Worm (Caenorhabditis elegans) whole organism, late embryonic: ENCODE measurements around the gene F42A9.17.

ENCODE experiments used
- C08G9.2 ChIP-seq: sonication (generic microtip); optimal IDR thresholded peaks from 2 replicates; lab custom pipeline; 2016; ENCODE audit warnings: mild to moderate bottlenecking, missing genetic modification characterization, moderate library complexity, missing compliant biosample characterization
- C38D4.7 ChIP-seq: fragments of 200-800 bp; sonication (Bioruptor generic); optimal IDR thresholded peaks from 2 replicates; lab custom pipeline; 2018; ENCODE audit warnings: mild to moderate bottlenecking, missing genetic modification characterization, moderate library complexity, missing compliant biosample characterization
- K09A11.1 ChIP-seq: sonication (generic microtip); optimal IDR thresholded peaks from 2 replicates; lab custom pipeline; 2017; ENCODE audit warnings: antibody characterized with exemption, mild to moderate bottlenecking, missing genetic modification characterization, missing compliant biosample characterization; ENCODE audit not compliant: insufficient read depth
- T23F11.4 ChIP-seq: fragments of 200-800 bp; sonication (Bioruptor generic); optimal IDR thresholded peaks from 2 replicates; lab custom pipeline; 2018; ENCODE audit warnings: mild to moderate bottlenecking, missing genetic modification characterization, missing compliant biosample characterization
- Y22D7AL.16 ChIP-seq: sonication (generic microtip); optimal IDR thresholded peaks from 2 replicates; lab custom pipeline; 2016; ENCODE audit warnings: missing genetic modification characterization, missing compliant biosample characterization
- ahr-1 ChIP-seq: sonication (generic microtip); optimal IDR thresholded peaks from 2 replicates; lab custom pipeline; 2016; ENCODE audit warnings: missing genetic modification characterization, missing compliant biosample characterization
- ama-1 ChIP-seq: fragments of 150-350 bp; optimal IDR thresholded peaks from 2 replicates; lab custom pipeline; 2014
- ceh-19 ChIP-seq: fragments of 200-800 bp; sonication (Bioruptor generic); optimal IDR thresholded peaks from 2 replicates; lab custom pipeline; 2018; ENCODE audit warnings: mild to moderate bottlenecking, missing genetic modification characterization, missing compliant biosample characterization
- ceh-2 ChIP-seq: sonication (generic microtip); optimal IDR thresholded peaks from 2 replicates; lab custom pipeline; 2016; ENCODE audit warnings: missing genotype, missing genetic modification characterization, missing compliant biosample characterization
- ceh-22 ChIP-seq: sonication (generic microtip); optimal IDR thresholded peaks from 2 replicates; lab custom pipeline; 2017; ENCODE audit warnings: missing biosample characterization, missing genetic modification characterization
- ceh-30 ChIP-seq: fragments of 150-350 bp; optimal IDR thresholded peaks from 2 replicates; lab custom pipeline; 2014; ENCODE audit warnings: missing biosample characterization, missing genetic modification characterization
- dmd-4 ChIP-seq: sonication (generic microtip); optimal IDR thresholded peaks from 2 replicates; lab custom pipeline; 2016; ENCODE audit warnings: borderline replicate concordance, missing genetic modification characterization, missing compliant biosample characterization
- elt-2 ChIP-seq: sonication (generic microtip); optimal IDR thresholded peaks from 2 replicates; lab custom pipeline; 2016; ENCODE audit warnings: missing genetic modification reagents, missing genetic modification characterization, missing compliant biosample characterization
- fax-1 ChIP-seq: sonication (generic microtip); optimal IDR thresholded peaks from 2 replicates; lab custom pipeline; 2016; ENCODE audit warnings: missing genotype, missing genetic modification characterization, missing compliant biosample characterization
- gmeb-2 ChIP-seq: sonication (generic microtip); optimal IDR thresholded peaks from 2 replicates; lab custom pipeline; 2016; ENCODE audit warnings: missing genetic modification characterization, inconsistent platforms, missing compliant biosample characterization
- hlh-15 ChIP-seq: sonication (generic microtip); optimal IDR thresholded peaks from 2 replicates; lab custom pipeline; 2016; ENCODE audit warnings: missing genetic modification characterization, missing compliant biosample characterization
- hlh-6 ChIP-seq: sonication (generic microtip); optimal IDR thresholded peaks from 2 replicates; lab custom pipeline; 2016; ENCODE audit warnings: missing genotype, missing genetic modification characterization, missing compliant biosample characterization
- lin-11 ChIP-seq: fragments of 200-800 bp; sonication (Bioruptor generic); optimal IDR thresholded peaks from 2 replicates; lab custom pipeline; 2018; ENCODE audit warnings: mild to moderate bottlenecking, missing genetic modification characterization, missing compliant biosample characterization
- madf-2 ChIP-seq: sonication (generic microtip); optimal IDR thresholded peaks from 2 replicates; lab custom pipeline; 2017; ENCODE audit warnings: missing genetic modification characterization, missing compliant biosample characterization
- nhr-11 ChIP-seq: fragments of 150-350 bp; optimal IDR thresholded peaks from 2 replicates; lab custom pipeline; 2014; ENCODE audit warnings: missing biosample characterization, missing genetic modification characterization
- pha-2 ChIP-seq: sonication (generic microtip); optimal IDR thresholded peaks from 2 replicates; lab custom pipeline; 2017; ENCODE audit warnings: mild to moderate bottlenecking, missing genetic modification characterization, missing compliant biosample characterization
- pha-4 ChIP-seq: fragments of 150-350 bp; optimal IDR thresholded peaks from 2 replicates; lab custom pipeline; 2018; ENCODE audit warnings: missing biosample characterization, missing genetic modification reagents, missing genetic modification characterization
- ref-2 ChIP-seq: sonication (generic microtip); optimal IDR thresholded peaks from 2 replicates; lab custom pipeline; 2016; ENCODE audit warnings: missing genetic modification characterization, missing compliant biosample characterization
- rnt-1 ChIP-seq: sonication (generic microtip); optimal IDR thresholded peaks from 2 replicates; lab custom pipeline; 2016; ENCODE audit warnings: missing genetic modification characterization, missing compliant biosample characterization
- sox-4 ChIP-seq: sonication (generic microtip); optimal IDR thresholded peaks from 2 replicates; lab custom pipeline; 2017; ENCODE audit warnings: mild to moderate bottlenecking, missing genetic modification characterization, inconsistent platforms, missing compliant biosample characterization
- unc-55 ChIP-seq: sonication (generic microtip); optimal IDR thresholded peaks from 2 replicates; lab custom pipeline; 2017; ENCODE audit warnings: missing biosample characterization, missing genetic modification reagents, missing genetic modification characterization
- zip-5 ChIP-seq: sonication (generic microtip); optimal IDR thresholded peaks from 2 replicates; lab custom pipeline; 2016; ENCODE audit warnings: missing genetic modification characterization, missing compliant biosample characterization
- ztf-16 ChIP-seq: sonication (generic microtip); optimal IDR thresholded peaks from 2 replicates; lab custom pipeline; 2017; ENCODE audit warnings: missing genetic modification characterization, missing compliant biosample characterization

The F42A9.17 gene

DNA sequence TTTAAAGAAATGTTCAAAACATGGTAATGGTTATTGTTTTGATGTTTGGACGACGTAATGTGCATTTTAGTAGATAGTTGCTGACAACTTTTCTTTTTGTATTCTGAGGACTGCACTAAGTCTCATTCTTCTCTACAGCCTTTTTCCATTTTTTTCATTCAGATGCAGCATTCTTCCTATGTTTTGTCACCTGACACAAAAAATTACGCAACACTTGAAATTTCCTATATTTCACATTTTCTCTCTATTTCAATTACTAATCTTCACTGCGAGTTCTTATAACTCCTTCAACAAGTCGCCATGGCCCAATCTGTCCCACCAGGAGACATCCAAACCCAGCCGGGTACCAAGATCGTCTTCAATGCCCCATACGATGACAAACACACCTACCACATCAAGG, 40.6 kb downstream of the F42A9.17 start, which contains the start of gene Y59H11AM.1:
Y59H11AM.1 (plus strand) TSS at position 301 of the 400 bp plus-strand sequence.
- TF ChIP-seq fax-1 (tag; lab: Kevin White, UChicago) (no peak), dmd-4 (tag; lab: Kevin White, UChicago) (no peak), lin-11 (tag; lab: Kevin White, UChicago) (no peak), hlh-6 (tag; lab: Kevin White, UChicago) (no peak), C08G9.2 (tag; lab: Kevin White, UChicago) (no peak), Y22D7AL.16 (tag; lab: Kevin White, UChicago) (no peak), rnt-1 (tag; lab: Kevin White, UChicago) (no peak), zip-5 (tag; lab: Kevin White, UChicago) (no peak), C38D4.7 (GFP tag; lab: Kevin White, UChicago) (no peak), elt-2 (no peak), ahr-1 (no peak), ceh-2 (no peak), T23F11.4 (GFP tag; lab: Kevin White, UChicago) (no peak), unc-55 (no peak), gmeb-2 (no peak), hlh-15 (tag; lab: Kevin White, UChicago) (no peak)
- TF ChIP-seq, all 69 proteins: peak for 0

DNA sequence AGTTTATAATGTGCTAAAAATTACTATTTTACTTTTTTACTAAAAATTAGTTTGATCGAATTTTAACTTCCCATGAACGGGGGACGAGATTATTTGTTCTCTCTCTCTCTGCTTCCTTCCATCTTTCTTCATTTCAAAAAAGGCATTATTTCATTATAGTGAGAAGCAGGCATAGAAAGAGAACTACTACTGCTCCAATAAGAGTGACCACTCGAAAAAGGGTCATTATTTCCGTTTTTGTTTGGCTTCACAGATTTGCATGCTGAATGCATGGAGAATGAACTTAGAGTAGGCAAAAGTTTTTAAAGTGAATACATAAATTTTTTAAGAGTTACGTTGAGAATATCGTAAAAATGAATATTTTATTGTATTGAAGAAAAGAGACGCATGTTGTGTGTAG, 41.0 kb downstream of the F42A9.17 start:
- TF ChIP-seq lin-11 (tag; lab: Kevin White, UChicago), result no peak

DNA sequence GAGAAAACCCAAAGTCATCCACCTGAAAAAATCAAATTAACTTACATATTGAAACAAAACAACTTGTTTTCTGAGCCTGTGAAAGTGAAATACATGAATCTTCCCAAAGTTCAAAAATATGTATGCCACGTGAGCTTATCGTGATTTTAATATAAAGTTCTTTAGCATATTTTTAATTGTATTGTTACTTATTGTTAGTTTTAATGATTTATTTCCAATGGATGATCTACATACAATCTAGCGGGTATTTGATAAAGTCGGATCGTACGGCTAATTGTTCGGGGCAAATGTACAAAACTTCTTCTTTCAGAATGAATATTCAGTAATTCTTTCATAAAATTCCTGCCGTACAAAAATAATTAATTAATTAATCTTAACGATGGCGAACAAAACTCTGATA, 41.5 kb downstream of the F42A9.17 start, which contains the start of gene Y59H11AM.4:
Y59H11AM.4 (minus strand) TSS at position 101 of the 400 bp plus-strand sequence.
- TF ChIP-seq hlh-15 (tag; lab: Kevin White, UChicago) (no peak), dmd-4 (tag; lab: Kevin White, UChicago) (no peak), madf-2 (tag; lab: Kevin White, UChicago) (no peak), ceh-19 (GFP tag; lab: Kevin White, UChicago) (no peak), lin-11 (tag; lab: Kevin White, UChicago) (no peak), fax-1 (tag; lab: Kevin White, UChicago) (no peak), pha-4 (tag; lab: Kevin White, UChicago) (no peak), ref-2 (tag; lab: Kevin White, UChicago) (no peak), K09A11.1 (tag; lab: Kevin White, UChicago) (no peak), ama-1 (lab: Kevin White, UChicago) (no peak), sox-4 (tag; lab: Kevin White, UChicago) (no peak), ceh-22 (no peak), gmeb-2 (no peak), pha-2 (tag; lab: Kevin White, UChicago) (no peak), ztf-16 (tag; lab: Kevin White, UChicago) (no peak), nhr-11 (tag; lab: Kevin White, UChicago) (no peak), hlh-6 (tag; lab: Kevin White, UChicago) (no peak), ceh-30 (tag; lab: Kevin White, UChicago) (no peak)
- TF ChIP-seq, all 69 proteins: peak for 0
